Fruit fly (Drosophila melanogaster) Kc167 (cell line): ENCODE results near the gene CG5592.

Experiments
- Myc ChIP-seq: fragments of >200 bp; optimal IDR thresholded peaks from 2 replicates; lab custom pipeline; 2017; ENCODE audit warnings: missing external identifiers
- Sin3A ChIP-seq: fragments of >200 bp; optimal IDR thresholded peaks from 2 replicates; lab custom pipeline; 2018; ENCODE audit warnings: missing external identifiers
- h ChIP-seq: fragments of >200 bp; optimal IDR thresholded peaks from 3 replicates; lab custom pipeline; 2018; ENCODE audit warnings: missing external identifiers
- insv ChIP-seq: fragments of >200 bp; optimal IDR thresholded peaks from 3 replicates; lab custom pipeline; 2018; ENCODE audit warnings: missing external identifiers
- psq ChIP-seq: fragments of >200 bp; optimal IDR thresholded peaks from 2 replicates; lab custom pipeline; 2017; ENCODE audit warnings: missing external identifiers
- ttk ChIP-seq: sonication (Bioruptor generic); optimal IDR thresholded peaks from 2 replicates; lab custom pipeline; 2017; ENCODE audit warnings: missing external identifiers

Gene CG5592

dm6 chr3L:5897228-5897688, at the start of gene CG5592, which contains the start of gene PolE2:
TSS of gene CG5592 (plus strand) at chr3L:5897638.
TSS of gene PolE2 (minus strand) at chr3L:5897435.
- TF ChIP-seq ttk (no peak), insv (lab: Kevin White, UChicago) (no peak), psq (no peak), h (lab: Kevin White, UChicago) (no peak), Sin3A (lab: Kevin White, UChicago) (no peak), Myc (lab: Kevin White, UChicago) (no peak)

- TF ChIP-seq psq (no peak), ttk (no peak), Myc (lab: Kevin White, UChicago) (no peak), insv (lab: Kevin White, UChicago) (no peak), h (lab: Kevin White, UChicago) (no peak), Sin3A (lab: Kevin White, UChicago) (no peak)
These were observed 48.5 kb upstream of the CG5592 start for dm6 chr3L:5848929-5849328.

DNA sequence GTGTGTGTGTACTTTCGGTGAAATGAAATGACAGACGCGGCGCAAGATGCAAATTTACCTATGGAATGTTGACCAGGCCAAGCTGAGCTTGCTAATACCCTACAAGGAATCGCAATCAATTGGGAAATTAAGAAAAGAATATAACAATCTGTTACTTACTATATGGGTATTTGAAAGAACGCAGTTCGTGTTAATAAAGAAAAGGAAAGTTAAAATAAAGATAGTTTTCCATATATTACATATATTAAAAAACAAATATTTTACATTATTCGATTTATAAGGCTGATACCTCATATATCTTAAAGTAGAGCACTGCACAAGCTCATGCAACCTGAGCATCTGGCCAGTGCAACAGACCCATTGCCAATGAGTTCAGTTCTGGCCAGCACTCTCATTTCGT, 45.8 kb upstream of the CG5592 start:
- TF ChIP-seq Myc (lab: Kevin White, UChicago) (no peak), insv (lab: Kevin White, UChicago) (no peak), h (lab: Kevin White, UChicago) (no peak), psq (no peak), Sin3A (lab: Kevin White, UChicago) (no peak), ttk (no peak)

DNA sequence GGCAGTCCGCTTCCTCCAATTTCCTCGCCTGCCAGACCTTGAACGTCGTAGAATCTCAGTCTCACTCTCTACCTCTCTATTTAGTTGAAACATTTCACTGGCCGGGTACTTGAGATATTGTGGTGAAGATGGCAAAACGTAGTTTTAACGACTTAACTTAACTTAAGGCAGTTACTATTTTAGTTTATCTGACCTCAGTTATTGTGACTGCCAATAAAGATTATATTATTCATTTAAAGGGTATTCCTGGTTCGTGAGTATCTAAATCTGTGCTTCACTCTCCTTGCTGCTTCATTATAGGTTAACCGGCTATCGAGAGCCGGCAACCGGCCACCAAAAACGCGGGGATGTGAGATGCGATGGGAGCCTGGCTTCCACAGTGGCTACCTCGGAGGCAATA, 42.3 kb upstream of the CG5592 start:
- TF ChIP-seq Myc (lab: Kevin White, UChicago) (no peak), insv (lab: Kevin White, UChicago) (no peak), Sin3A (lab: Kevin White, UChicago) (no peak), psq (no peak), h (lab: Kevin White, UChicago) (no peak), ttk (no peak)

DNA sequence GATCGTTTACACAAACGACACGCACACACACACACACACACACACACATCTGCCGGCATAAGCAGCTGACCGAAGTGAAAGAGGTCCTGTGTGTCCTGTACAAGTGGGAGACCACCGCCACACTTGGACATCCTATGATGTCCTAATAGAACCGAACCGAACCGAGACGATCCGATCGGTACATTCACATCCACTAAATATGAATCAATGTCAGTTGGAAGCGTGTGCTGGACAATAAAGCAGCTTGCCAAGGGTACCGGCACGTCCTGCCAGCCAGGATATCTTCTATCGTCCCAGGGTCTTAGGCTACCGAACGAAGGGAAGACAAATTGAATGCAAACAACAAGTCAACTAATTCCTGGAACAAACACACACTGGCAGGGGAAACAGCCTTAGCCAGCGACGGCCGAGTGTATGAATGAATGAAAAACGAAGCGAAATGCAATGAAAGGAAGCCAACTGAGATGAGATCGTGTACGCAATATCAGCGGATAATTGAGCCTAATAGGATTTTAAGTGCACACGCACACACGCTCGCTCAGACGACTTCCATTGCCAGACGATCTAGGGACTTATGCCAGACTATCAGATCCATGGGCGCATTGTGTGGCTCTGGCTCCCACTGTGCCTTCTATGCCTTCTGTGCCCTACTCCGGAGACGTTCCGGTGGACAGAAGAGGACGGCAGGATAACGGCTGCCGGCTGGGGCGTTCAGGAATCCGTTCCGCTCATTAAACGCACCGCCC, 41.2 kb upstream of the CG5592 start:
- TF ChIP-seq Sin3A (lab: Kevin White, UChicago) (no peak), Myc (lab: Kevin White, UChicago) (no peak), psq (no peak), insv (lab: Kevin White, UChicago) (no peak), h (lab: Kevin White, UChicago) (no peak), ttk (no peak)

DNA sequence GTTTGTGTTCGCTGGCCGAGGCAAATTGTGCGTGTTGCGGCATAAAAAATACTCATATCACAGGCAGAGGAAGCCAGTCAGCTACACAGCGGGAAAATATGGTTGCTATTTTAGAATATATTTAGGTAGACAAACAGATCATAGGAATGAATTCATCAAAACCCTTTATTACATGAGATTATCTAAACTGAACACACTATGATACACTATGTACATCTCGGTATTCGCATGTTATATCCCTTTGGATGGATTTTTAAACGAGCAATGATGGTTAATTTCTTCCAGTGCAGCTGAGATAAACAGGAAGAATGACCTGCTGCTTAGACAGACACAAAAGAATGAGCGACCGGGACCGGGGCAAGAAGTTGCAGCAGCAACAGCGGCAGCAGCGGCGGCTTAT, 40.5 kb upstream of the CG5592 start:
- TF ChIP-seq insv (lab: Kevin White, UChicago) = no peak
- TF ChIP-seq Myc (lab: Kevin White, UChicago) = no peak

DNA sequence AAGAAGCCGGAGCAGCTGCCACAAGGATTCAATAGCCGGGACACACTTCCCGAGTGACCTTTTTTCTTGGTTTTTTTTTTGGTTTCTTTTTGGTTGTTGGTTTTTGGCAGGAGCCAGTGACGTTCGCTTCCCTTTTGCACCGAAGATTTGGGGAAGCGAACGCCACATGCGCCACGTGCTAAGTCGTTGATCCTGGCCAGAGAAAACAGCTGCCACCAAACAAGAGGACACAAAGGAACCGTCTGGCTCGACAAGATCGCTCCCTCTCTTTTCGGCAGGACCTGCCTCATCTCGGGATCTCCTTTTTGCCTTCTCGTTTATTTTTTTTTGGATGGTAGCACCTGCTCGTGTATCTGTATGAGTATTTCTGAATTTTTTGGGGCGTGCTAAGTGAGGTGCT, 38.4 kb upstream of the CG5592 start:
- TF ChIP-seq psq (no peak), insv (lab: Kevin White, UChicago) (no peak), h (lab: Kevin White, UChicago) (no peak)

- TF ChIP-seq Myc (lab: Kevin White, UChicago) (no peak), h (lab: Kevin White, UChicago) (no peak), psq (no peak), ttk (no peak)
These were observed 34.4 kb upstream of the CG5592 start for dm6 chr3L:5862994-5863393.

DNA sequence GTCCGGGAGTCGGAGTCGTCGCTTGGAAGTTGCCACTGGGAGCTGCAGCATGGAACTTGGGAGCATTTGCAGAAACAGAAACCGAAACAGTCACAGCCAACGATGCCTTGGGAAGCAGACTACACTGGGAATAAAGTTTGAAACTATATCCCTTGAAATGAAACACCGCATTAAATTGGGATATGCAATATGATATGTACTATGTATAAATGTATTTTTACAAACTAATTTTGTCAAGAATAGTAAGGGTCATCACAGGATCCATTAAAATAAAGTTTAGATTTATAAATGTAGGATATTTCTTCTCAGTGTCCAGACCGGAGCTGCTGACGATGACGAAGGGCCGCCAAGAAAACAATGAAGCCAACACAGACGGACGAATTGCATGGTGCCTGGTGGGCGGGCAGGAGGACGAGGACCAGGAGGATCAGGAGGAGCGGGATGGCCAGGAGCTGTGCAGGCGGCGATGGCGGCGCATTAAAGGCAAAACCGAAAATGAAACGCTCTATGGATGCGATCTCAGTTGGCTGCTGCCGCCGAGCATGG, 33.5 kb upstream of the CG5592 start:
- TF ChIP-seq h (lab: Kevin White, UChicago) = no peak

DNA sequence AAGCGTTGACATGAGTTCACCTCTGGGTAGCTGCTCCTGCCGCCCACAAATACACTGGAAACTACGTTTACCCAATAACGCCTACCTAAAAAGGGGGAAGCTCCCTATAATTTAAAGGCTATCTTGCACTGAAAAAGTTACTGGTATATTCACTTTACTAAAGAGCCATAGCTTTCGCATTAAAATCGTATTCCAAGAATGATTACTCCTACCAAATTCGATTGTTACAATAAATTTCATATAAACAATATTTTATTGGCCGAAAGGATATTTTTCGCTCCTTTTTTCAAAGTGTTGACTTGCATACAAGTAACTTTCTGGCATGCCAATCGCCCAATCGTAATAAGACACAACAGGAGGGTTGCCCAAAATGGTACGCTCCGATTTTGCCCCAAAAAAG, 30.5 kb upstream of the CG5592 start:
- no peak for TF ChIP-seq insv (lab: Kevin White, UChicago)

DNA sequence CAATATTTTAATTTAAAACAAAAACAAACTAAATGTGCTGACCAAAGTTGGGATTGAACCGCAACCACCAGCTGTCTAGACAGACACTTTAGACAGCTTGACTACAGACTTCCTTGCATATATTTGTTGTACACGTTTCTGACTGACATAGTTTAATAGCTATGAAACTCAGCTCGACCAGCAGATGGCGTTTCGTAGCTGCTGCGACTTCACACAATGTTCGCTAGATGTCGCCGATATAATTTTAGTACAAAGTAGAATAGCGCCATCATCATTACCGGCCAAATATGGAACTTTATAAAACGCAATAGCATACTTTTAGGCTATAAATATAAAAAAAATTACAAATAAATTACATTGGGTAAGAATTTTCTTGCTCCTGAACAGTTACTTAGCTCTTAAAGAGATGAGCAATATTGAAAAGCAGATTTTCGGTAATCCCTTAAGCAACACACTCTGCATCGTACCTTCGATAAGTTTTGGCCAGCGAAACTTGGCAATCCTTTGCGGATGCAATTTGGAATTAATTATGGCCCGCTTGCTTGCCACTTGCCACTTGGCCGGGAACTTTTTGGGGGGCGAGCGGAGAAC, 27.7 kb upstream of the CG5592 start:
- TF ChIP-seq Sin3A (lab: Kevin White, UChicago) (no peak), insv (lab: Kevin White, UChicago) (no peak), h (lab: Kevin White, UChicago) (no peak), psq (no peak), ttk (no peak)

DNA sequence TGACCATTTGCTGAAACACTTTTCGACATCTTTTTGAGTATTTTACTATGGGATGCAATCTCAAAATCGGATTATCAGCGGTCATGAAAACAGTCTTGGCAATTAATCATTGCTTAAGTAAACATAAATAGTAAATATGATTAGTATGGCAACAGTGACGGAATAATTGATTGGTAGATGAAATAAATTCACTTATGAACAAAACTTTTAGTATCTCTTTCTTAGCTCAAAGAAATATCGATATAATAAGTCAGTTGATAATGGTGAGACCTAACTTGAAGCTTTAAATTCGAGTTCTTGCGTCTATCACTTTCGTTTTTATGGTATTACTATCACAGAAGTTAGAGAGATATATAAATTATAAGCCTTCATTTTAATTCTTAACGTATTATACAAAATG, 26.2 kb upstream of the CG5592 start, which contains the start of gene CG5568:
TSS of gene CG5568 (plus strand) at position 301 of the 400 bp plus-strand sequence.
- TF ChIP-seq ttk (no peak), Sin3A (lab: Kevin White, UChicago) (no peak), insv (lab: Kevin White, UChicago) (no peak), h (lab: Kevin White, UChicago) (no peak)

- TF ChIP-seq insv (lab: Kevin White, UChicago) (no peak), psq (no peak), h (lab: Kevin White, UChicago) (no peak), Sin3A (lab: Kevin White, UChicago) (no peak), ttk (no peak), Myc (lab: Kevin White, UChicago) (no peak)
These were observed 24.4 kb upstream of the CG5592 start, which contains the start of gene CG18586 for dm6 chr3L:5873011-5873410. TSS of gene CG18586 (plus strand) at chr3L:5873311.
